Fruit fly (Drosophila melanogaster): Measurements from ENCODE around the gene wac.

Gene wac

dm6 chr3L:257618-258475 is at the start of gene wac, which contains the start of gene DIP2 (continued):
- peak; percentile 27 for TF ChIP-seq luna (GFP tag; optimal IDR thresholded peaks at IDR 0.05)
- peak; percentile 64 for TF ChIP-seq CG18262 (tag; optimal IDR thresholded peaks at IDR 0.05)
- TF ChIP-seq her (GFP tag; optimal IDR thresholded peaks at IDR 0.05), result peak; percentile 86
- TF ChIP-seq CG10565 (GFP tag; optimal IDR thresholded peaks at IDR 0.05), result no peak
- TF ChIP-seq otp (GFP tag; IDR thresholded peaks at IDR 0.05), result no peak; the same call in 2 of the 3 replicates
- TF ChIP-seq NC2β (GFP tag; optimal IDR thresholded peaks at IDR 0.05), result peak; percentile 77
- TF ChIP-seq p53 (GFP tag; optimal IDR thresholded peaks at IDR 0.05), result peak; percentile 76
- peak; percentile 42 for TF ChIP-seq CG10979 (tag; optimal IDR thresholded peaks at IDR 0.05)
- TF ChIP-seq CG4820 (GFP tag; optimal IDR thresholded peaks at IDR 0.05), result peak; percentile 66
- TF ChIP-seq gt (GFP tag; IDR thresholded peaks at IDR 0.05), result no peak
- TF ChIP-seq CG4360 (GFP tag; IDR thresholded peaks at IDR 0.05), result no peak
- peak; percentile 55 for TF ChIP-seq unpg (GFP tag; optimal IDR thresholded peaks at IDR 0.05)
- peak; percentile 90 for TF ChIP-seq knrl (GFP tag; IDR thresholded peaks at IDR 0.05; ENCODE audit: partially characterized antibody)
- TF ChIP-seq ems (GFP tag; optimal IDR thresholded peaks at IDR 0.05), result peak; percentile 82
- no peak for TF ChIP-seq tll (GFP tag; optimal IDR thresholded peaks at IDR 0.05)
- TF ChIP-seq CG4854 (GFP tag; optimal IDR thresholded peaks at IDR 0.05), result peak; percentile 59
- TF ChIP-seq stc (GFP tag; IDR thresholded peaks at IDR 0.05), result peak; percentile 45
- TF ChIP-seq CG7556 (GFP tag; optimal IDR thresholded peaks at IDR 0.05), result peak; percentile 55
- no peak for TF ChIP-seq cad (GFP tag; optimal IDR thresholded peaks at IDR 0.05)
- peak; percentile 84 for TF ChIP-seq CG17186 (GFP tag; optimal IDR thresholded peaks at IDR 0.05)
- 0 out of 2 replicates have a peak, but pooled peaks have one; percentile 15 for TF ChIP-seq GATAe (GFP tag; conservative IDR thresholded peaks at IDR 0.05)
- peak; percentile 88 for TF ChIP-seq NFAT (GFP tag; IDR thresholded peaks at IDR 0.05)
- TF ChIP-seq Mad (GFP tag; optimal IDR thresholded peaks at IDR 0.05), result peak; percentile 86
- peak; percentile 97 for TF ChIP-seq CG15514 (GFP tag; optimal IDR thresholded peaks at IDR 0.05)
- no peak for TF ChIP-seq Asciz (GFP tag; optimal IDR thresholded peaks at IDR 0.05)
- peak; percentile 75 for TF ChIP-seq nmo (GFP tag; optimal IDR thresholded peaks at IDR 0.05)
- 0 out of 3 replicates have a peak, but pooled peaks have one; percentile 5 for TF ChIP-seq sr (GFP tag; IDR thresholded peaks at IDR 0.05)
- peak; percentile 43 for TF ChIP-seq CG18476 (GFP tag; optimal IDR thresholded peaks at IDR 0.05)
- peak; percentile 64; the same call in 1 of the 2 replicates for TF ChIP-seq Ada2b (GFP tag; IDR thresholded peaks at IDR 0.05)
- TF ChIP-seq CG8388 (GFP tag; optimal IDR thresholded peaks at IDR 0.05), result peak; percentile 28
- TF ChIP-seq Hr39 (optimal IDR thresholded peaks at IDR 0.05), result no peak
- TF ChIP-seq CG2889 (GFP tag; IDR thresholded peaks at IDR 0.05), result peak; percentile 60; the same call in 2 of the 3 replicates
- TF ChIP-seq salm (tag; optimal IDR thresholded peaks at IDR 0.05), result peak; percentile 3
- peak; percentile 59 for TF ChIP-seq CTCF (GFP tag; optimal IDR thresholded peaks at IDR 0.05)
- peak; percentile 53 for TF ChIP-seq schlank (tag; optimal IDR thresholded peaks at IDR 0.05)
- TF ChIP-seq Tbp (GFP tag; optimal IDR thresholded peaks at IDR 0.05), result no peak
- TF ChIP-seq B-H1 (GFP tag; IDR thresholded peaks at IDR 0.05), result 0 out of 3 replicates have a peak, but pooled peaks have one; percentile 17
- no peak for TF ChIP-seq CG6813 (GFP tag; optimal IDR thresholded peaks at IDR 0.05)
- peak; percentile 89 for TF ChIP-seq slbo (GFP tag; IDR thresholded peaks at IDR 0.05)
- peak; percentile 85 for TF ChIP-seq zfh1 (GFP tag; IDR thresholded peaks at IDR 0.05)
- TF ChIP-seq ato (GFP tag; IDR thresholded peaks at IDR 0.05; ENCODE audit: partially characterized antibody), result peak; percentile 68
- peak; percentile 72 for TF ChIP-seq Xrp1 (GFP tag; IDR thresholded peaks at IDR 0.05)
- no peak for TF ChIP-seq CG10274 (GFP tag; optimal IDR thresholded peaks at IDR 0.05)
- peak; percentile 76; the same call in 2 of the 3 replicates for TF ChIP-seq hb (GFP tag; IDR thresholded peaks at IDR 0.05; ENCODE audit: partially characterized antibody)
- peak; percentile 95 for TF ChIP-seq unc-4 (GFP tag; IDR thresholded peaks at IDR 0.05; ENCODE audit: partially characterized antibody)
- TF ChIP-seq twi (tag; optimal IDR thresholded peaks at IDR 0.05), result no peak
- TF ChIP-seq CG34376 (GFP tag; optimal IDR thresholded peaks at IDR 0.05), result peak; percentile 84
- peak; percentile 96 for TF ChIP-seq Dll (GFP tag; IDR thresholded peaks at IDR 0.05; ENCODE audit: partially characterized antibody)

Data from whole organism, embryonic.